Worm (Caenorhabditis elegans) whole organism, L3 larva: Measurements from ENCODE around the gene srj-37.

ENCODE experiments used
- ZK546.5 ChIP-seq: sonication (generic microtip); optimal IDR thresholded peaks from 2 replicates; lab custom pipeline; 2017; ENCODE audit warnings: missing biosample characterization, missing genetic modification characterization
- ama-1 ChIP-seq: fragments of 150-350 bp; optimal IDR thresholded peaks from 2 replicates; lab custom pipeline; 2018
- lin-15B ChIP-seq: fragments of 150-350 bp; optimal IDR thresholded peaks from 2 replicates; lab custom pipeline; 2014; ENCODE audit warnings: missing biosample characterization, missing genetic modification characterization
- unc-62 ChIP-seq: fragments of 150-350 bp; sonication (generic microtip); optimal IDR thresholded peaks from 4 replicates; lab custom pipeline; 2014; ENCODE audit warnings: missing biosample characterization, missing genetic modification reagents, missing genetic modification characterization
- zag-1 ChIP-seq: fragments of 150-350 bp; optimal IDR thresholded peaks from 2 replicates; lab custom pipeline; 2014; ENCODE audit warnings: missing biosample characterization, missing genetic modification characterization

DNA sequence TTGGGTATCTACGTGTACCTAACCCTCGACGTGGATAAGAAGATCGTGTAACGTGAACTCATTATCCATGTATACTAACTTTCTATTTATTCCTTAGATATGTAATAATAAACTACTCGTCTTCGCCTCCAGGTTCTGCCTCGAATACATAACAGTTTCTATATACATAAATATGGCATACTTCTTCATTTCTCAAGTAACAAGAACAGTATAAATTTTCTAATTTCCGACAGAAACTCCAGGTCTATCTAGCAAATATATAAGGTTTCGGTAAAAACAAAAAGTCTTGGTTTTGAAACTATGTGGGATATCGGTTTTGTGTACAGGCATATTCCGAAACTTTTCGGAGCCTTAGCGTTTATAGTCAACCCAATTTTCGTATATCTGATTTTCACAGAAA is at the start of gene srj-37:
- TF ChIP-seq unc-62 (GFP tag; lab: Kevin White, UChicago): no peak
- no peak for TF ChIP-seq zag-1 (tag; lab: Kevin White, UChicago)
- no peak for TF ChIP-seq lin-15B (tag; lab: Kevin White, UChicago)
- TF ChIP-seq ama-1 (lab: Kevin White, UChicago): no peak
- no peak for TF ChIP-seq ZK546.5 (tag; lab: Kevin White, UChicago)
